Worm (Caenorhabditis elegans): ENCODE results near the gene T10B5.10.

ce11 chrV:1845977-1846376 is 10.1 kb downstream of the T10B5.10 start, which contains the start of gene T10B5.7:
- no peak for TF ChIP-seq ahr-1 (tag; optimal IDR thresholded peaks at IDR 0.05)
- TF ChIP-seq elt-2 (tag; optimal IDR thresholded peaks at IDR 0.05): peak; percentile 79
- TF ChIP-seq ceh-19 (GFP tag; optimal IDR thresholded peaks at IDR 0.05): no peak
- no peak for TF ChIP-seq lin-11 (tag; optimal IDR thresholded peaks at IDR 0.05)
- TF ChIP-seq madf-2 (tag; optimal IDR thresholded peaks at IDR 0.05): no peak
- TF ChIP-seq pros-1 (tag; optimal IDR thresholded peaks at IDR 0.05): no peak
- no peak for TF ChIP-seq pqm-1 (tag; optimal IDR thresholded peaks at IDR 0.05)
- TF ChIP-seq ttx-3 (tag; optimal IDR thresholded peaks at IDR 0.05): no peak
- no peak for TF ChIP-seq pha-4 (tag; optimal IDR thresholded peaks at IDR 0.05)
- no peak for TF ChIP-seq sox-2 (GFP tag; IDR thresholded peaks at IDR 0.05)
- no peak for TF ChIP-seq ceh-6 (GFP tag; optimal IDR thresholded peaks at IDR 0.05)
- no peak for TF ChIP-seq unc-42 (tag; optimal IDR thresholded peaks at IDR 0.05)
- TF ChIP-seq ceh-24 (tag; optimal IDR thresholded peaks at IDR 0.05): no peak
